In genomic region chr3R:21184373-21185132, dm6 we compare ENCODE assay signal across 1 fruit fly cellular context.
A peak's percentile ranks its signal among the peaks of the same experiment; 100 is the strongest.
TF ChIP-seq lines count a peak whose summit lies in the region.

No protein-coding gene starts in this region.

TF ChIP-seq in whole organism, embryonic, 481 proteins besides CTCF, POLR2A, EP300 and RAD21 (continued from another document and continues in another):
- 0 out of 3 replicates have a peak, but pooled peaks have one; percentile 43 for TF ChIP-seq sr (GFP tag; IDR thresholded peaks at IDR 0.05; lab: Robert Waterston, UW)
- peak; percentile 83 for TF ChIP-seq MTF-1 (GFP tag; optimal IDR thresholded peaks at IDR 0.05; lab: Kevin White, UChicago; ENCODE audit: borderline replicate concordance)
- TF ChIP-seq ab (GFP tag; optimal IDR thresholded peaks at IDR 0.05; lab: Kevin White, UChicago) = peak; percentile 24
- peak; percentile 64 for TF ChIP-seq CG10543 (GFP tag; optimal IDR thresholded peaks at IDR 0.05; lab: Kevin White, UChicago)
- TF ChIP-seq z (GFP tag; IDR thresholded peaks at IDR 0.05; lab: Robert Waterston, UW) = no peak
- peak; percentile 71 for TF ChIP-seq CG15269 (tag; optimal IDR thresholded peaks at IDR 0.05; lab: Kevin White, UChicago)
- peak; percentile 41; the same call in 1 of the 2 replicates for TF ChIP-seq CG13287 (GFP tag; IDR thresholded peaks at IDR 0.05; lab: Robert Waterston, UW; ENCODE audit: partially characterized antibody)
- TF ChIP-seq CrebB (tag; optimal IDR thresholded peaks at IDR 0.05; lab: Kevin White, UChicago) = peak; percentile 51
- TF ChIP-seq chm (GFP tag; IDR thresholded peaks at IDR 0.05; lab: Robert Waterston, UW) = peak; percentile 81
- TF ChIP-seq pnt (GFP tag; optimal IDR thresholded peaks at IDR 0.05; lab: Kevin White, UChicago) = peak; percentile 43
- TF ChIP-seq Ets65A (GFP tag; lab: Kevin White, UChicago) = peak; percentile 98
- TF ChIP-seq CG11093 (GFP tag; IDR thresholded peaks at IDR 0.05; lab: Robert Waterston, UW) = no peak
- no peak for TF ChIP-seq Tbp (GFP tag; optimal IDR thresholded peaks at IDR 0.05; lab: Kevin White, UChicago)
- TF ChIP-seq seq (GFP tag; IDR thresholded peaks at IDR 0.05; lab: Robert Waterston, UW) = peak; percentile 50; the same call in 1 of the 2 replicates
- TF ChIP-seq CG18476 (GFP tag; optimal IDR thresholded peaks at IDR 0.05; lab: Kevin White, UChicago) = peak; percentile 38
- TF ChIP-seq CG34224 (GFP tag; IDR thresholded peaks at IDR 0.05; lab: Robert Waterston, UW; ENCODE audit: partially characterized antibody) = no peak
- no peak; the same call in 1 of the 2 replicates for TF ChIP-seq ap (GFP tag; IDR thresholded peaks at IDR 0.05; lab: Robert Waterston, UW)
- TF ChIP-seq CG4854 (GFP tag; optimal IDR thresholded peaks at IDR 0.05; lab: Kevin White, UChicago) = peak; percentile 85
- peak; percentile 69 for TF ChIP-seq bab2 (GFP tag; optimal IDR thresholded peaks at IDR 0.05; lab: Kevin White, UChicago)
- peak; percentile 66 for TF ChIP-seq dm (GFP tag; optimal IDR thresholded peaks at IDR 0.05; lab: Kevin White, UChicago)
- no peak; the same call in 1 of the 2 replicates for TF ChIP-seq CG6272 (GFP tag; IDR thresholded peaks at IDR 0.05; lab: Robert Waterston, UW)
- TF ChIP-seq tna (GFP tag; IDR thresholded peaks at IDR 0.05; lab: Robert Waterston, UW; ENCODE audit: partially characterized antibody) = no peak
- TF ChIP-seq schlank (tag; optimal IDR thresholded peaks at IDR 0.05; lab: Kevin White, UChicago) = no peak
- TF ChIP-seq otp (GFP tag; IDR thresholded peaks at IDR 0.05; lab: Robert Waterston, UW) = peak; percentile 55; the same call in 1 of the 3 replicates
- TF ChIP-seq lov (optimal IDR thresholded peaks at IDR 0.05; lab: Kevin White, UChicago) = no peak
- no peak for TF ChIP-seq lov (GFP tag; IDR thresholded peaks at IDR 0.05; lab: Robert Waterston, UW)
- TF ChIP-seq Antp (GFP tag; optimal IDR thresholded peaks at IDR 0.05; lab: Kevin White, UChicago) = peak; percentile 72
- TF ChIP-seq Opbp (GFP tag; IDR thresholded peaks at IDR 0.05; lab: Robert Waterston, UW; ENCODE audit: partially characterized antibody) = peak; percentile 59; the same call in 1 of the 3 replicates
- peak; percentile 74 for TF ChIP-seq pb (GFP tag; optimal IDR thresholded peaks at IDR 0.05; lab: Kevin White, UChicago)
- peak; percentile 72 for TF ChIP-seq CG1233 (GFP tag; optimal IDR thresholded peaks at IDR 0.05; lab: Kevin White, UChicago)
- TF ChIP-seq D19B (GFP tag; optimal IDR thresholded peaks at IDR 0.05; lab: Kevin White, UChicago) = peak; percentile 36
- peak; percentile 53 for TF ChIP-seq CG12236 (GFP tag; optimal IDR thresholded peaks at IDR 0.05; lab: Kevin White, UChicago)
- TF ChIP-seq CG14710 (tag; optimal IDR thresholded peaks at IDR 0.05; lab: Kevin White, UChicago) = peak; percentile 55
- 0 out of 2 replicates have a peak, but pooled peaks have one; percentile 46 for TF ChIP-seq ro (GFP tag; IDR thresholded peaks at IDR 0.05; lab: Robert Waterston, UW)
- TF ChIP-seq CG17912 (GFP tag; optimal IDR thresholded peaks at IDR 0.05; lab: Kevin White, UChicago) = peak; percentile 81
- 0 out of 3 replicates have a peak, but pooled peaks have one; percentile 29 for TF ChIP-seq CG6791 (GFP tag; IDR thresholded peaks at IDR 0.05; lab: Robert Waterston, UW; ENCODE audit: partially characterized antibody)
- peak; percentile 44 for TF ChIP-seq Ada2b (GFP tag; IDR thresholded peaks at IDR 0.05; lab: Robert Waterston, UW)
- TF ChIP-seq dimm (GFP tag; IDR thresholded peaks at IDR 0.05; lab: Robert Waterston, UW) = no peak
- TF ChIP-seq nom (GFP tag; optimal IDR thresholded peaks at IDR 0.05; lab: Kevin White, UChicago) = no peak
- TF ChIP-seq CG18619 (GFP tag; optimal IDR thresholded peaks at IDR 0.05; lab: Kevin White, UChicago) = peak; percentile 81
- peak; percentile 80 for TF ChIP-seq CoRest (tag; optimal IDR thresholded peaks at IDR 0.05; lab: Kevin White, UChicago)
- peak; percentile 39 for TF ChIP-seq CG17568 (GFP tag; optimal IDR thresholded peaks at IDR 0.05; lab: Kevin White, UChicago)
- no peak for TF ChIP-seq abd-A (tag; optimal IDR thresholded peaks at IDR 0.05; lab: Kevin White, UChicago)
- peak; percentile 1 for TF ChIP-seq gfzf (GFP tag; optimal IDR thresholded peaks at IDR 0.05; lab: Kevin White, UChicago)
- peak; percentile 57 for TF ChIP-seq dmrt11E (tag; optimal IDR thresholded peaks at IDR 0.05; lab: Kevin White, UChicago)
- TF ChIP-seq p53 (GFP tag; optimal IDR thresholded peaks at IDR 0.05; lab: Kevin White, UChicago) = peak; percentile 66
- TF ChIP-seq jumu (GFP tag; optimal IDR thresholded peaks at IDR 0.05; lab: Kevin White, UChicago) = peak; percentile 61
- TF ChIP-seq usp (GFP tag; optimal IDR thresholded peaks at IDR 0.05; lab: Kevin White, UChicago) = no peak
- peak; percentile 61 for TF ChIP-seq CG13296 (GFP tag; optimal IDR thresholded peaks at IDR 0.05; lab: Kevin White, UChicago)
- peak; percentile 33 for TF ChIP-seq sima (GFP tag; optimal IDR thresholded peaks at IDR 0.05; lab: Kevin White, UChicago)
- 0 out of 4 replicates have a peak, but pooled peaks have one; percentile 24 for TF ChIP-seq chinmo (GFP tag; IDR thresholded peaks at IDR 0.05; lab: Robert Waterston, UW; ENCODE audit: partially characterized antibody)
- no peak for TF ChIP-seq gce (GFP tag; IDR thresholded peaks at IDR 0.05; lab: Robert Waterston, UW)
- 0 out of 2 replicates have a peak, but pooled peaks have one; percentile 21 for TF ChIP-seq CG17612 (GFP tag; IDR thresholded peaks at IDR 0.05; lab: Robert Waterston, UW)
- TF ChIP-seq crp (GFP tag; optimal IDR thresholded peaks at IDR 0.05; lab: Kevin White, UChicago) = peak in 1 of 2 experiments; percentile 34
- TF ChIP-seq Spps (tag; optimal IDR thresholded peaks at IDR 0.05; lab: Kevin White, UChicago) = no peak
- TF ChIP-seq ftz-f1 (GFP tag; optimal IDR thresholded peaks at IDR 0.05; lab: Kevin White, UChicago) = peak; percentile 33
- TF ChIP-seq CG10462 (GFP tag; optimal IDR thresholded peaks at IDR 0.05; lab: Kevin White, UChicago) = no peak
- TF ChIP-seq danr (GFP tag; IDR thresholded peaks at IDR 0.05; lab: Robert Waterston, UW) = 0 out of 2 replicates have a peak, but pooled peaks have one; percentile 41
- peak; percentile 52; the same call in 1 of the 2 replicates for TF ChIP-seq sens-2 (GFP tag; IDR thresholded peaks at IDR 0.05; lab: Robert Waterston, UW)
- TF ChIP-seq slou (GFP tag; optimal IDR thresholded peaks at IDR 0.05; lab: Kevin White, UChicago) = peak; percentile 8
- TF ChIP-seq sna (GFP tag; IDR thresholded peaks at IDR 0.05; lab: Robert Waterston, UW; ENCODE audit: partially characterized antibody) = no peak
- TF ChIP-seq CG6654 (GFP tag; optimal IDR thresholded peaks at IDR 0.05; lab: Kevin White, UChicago) = peak; percentile 47
- peak; percentile 83 for TF ChIP-seq CG34376 (GFP tag; optimal IDR thresholded peaks at IDR 0.05; lab: Kevin White, UChicago)
- TF ChIP-seq CG3065 (GFP tag; optimal IDR thresholded peaks at IDR 0.05; lab: Kevin White, UChicago) = peak; percentile 80
- TF ChIP-seq row (GFP tag; IDR thresholded peaks at IDR 0.05; lab: Robert Waterston, UW) = peak; percentile 35; the same call in 1 of the 3 replicates
- peak in 1 of 2 experiments; percentile 68 for TF ChIP-seq insv (GFP tag; optimal IDR thresholded peaks at IDR 0.05; lab: Kevin White, UChicago)
- peak; percentile 80 for TF ChIP-seq B-H2 (GFP tag; optimal IDR thresholded peaks at IDR 0.05; lab: Kevin White, UChicago)
- TF ChIP-seq chn (GFP tag; optimal IDR thresholded peaks at IDR 0.05; lab: Kevin White, UChicago) = peak; percentile 89
- no peak for TF ChIP-seq cwo (GFP tag; optimal IDR thresholded peaks at IDR 0.05; lab: Kevin White, UChicago)
- TF ChIP-seq wor (GFP tag; IDR thresholded peaks at IDR 0.05; lab: Robert Waterston, UW) = no peak; the same call in 1 of the 2 replicates
- TF ChIP-seq dan (GFP tag; IDR thresholded peaks at IDR 0.05; lab: Robert Waterston, UW) = no peak
- TF ChIP-seq Pdp1 (GFP tag; optimal IDR thresholded peaks at IDR 0.05; lab: Kevin White, UChicago) = peak; percentile 68 to 71
- no peak for TF ChIP-seq Sin3A (optimal IDR thresholded peaks at IDR 0.05; lab: Kevin White, UChicago)
- TF ChIP-seq CG10565 (GFP tag; optimal IDR thresholded peaks at IDR 0.05; lab: Kevin White, UChicago) = peak; percentile 64
- peak; percentile 0 for TF ChIP-seq CG6813 (GFP tag; optimal IDR thresholded peaks at IDR 0.05; lab: Kevin White, UChicago)
- TF ChIP-seq CG14050 (GFP tag; IDR thresholded peaks at IDR 0.05; lab: Robert Waterston, UW) = peak; percentile 50; the same call in 2 of the 3 replicates
- peak; percentile 58 for TF ChIP-seq tx (GFP tag; optimal IDR thresholded peaks at IDR 0.05; lab: Kevin White, UChicago)
- TF ChIP-seq CG15601 (tag; optimal IDR thresholded peaks at IDR 0.05; lab: Kevin White, UChicago) = peak; percentile 71
- TF ChIP-seq CG9609 (GFP tag; optimal IDR thresholded peaks at IDR 0.05; lab: Kevin White, UChicago) = peak; percentile 81
- peak; percentile 88 for TF ChIP-seq Mad (GFP tag; optimal IDR thresholded peaks at IDR 0.05; lab: Kevin White, UChicago)
- TF ChIP-seq CG14965 (GFP tag; optimal IDR thresholded peaks at IDR 0.05; lab: Kevin White, UChicago; ENCODE audit: borderline replicate concordance) = peak; percentile 100
- TF ChIP-seq Poxn (GFP tag; IDR thresholded peaks at IDR 0.05; lab: Robert Waterston, UW) = no peak
- 0 out of 2 replicates have a peak, but pooled peaks have one; percentile 27 for TF ChIP-seq dati (GFP tag; IDR thresholded peaks at IDR 0.05; lab: Robert Waterston, UW)
- peak; percentile 79 for TF ChIP-seq CG10431 (GFP tag; optimal IDR thresholded peaks at IDR 0.05; lab: Kevin White, UChicago)
- no peak for TF ChIP-seq CG4360 (GFP tag; IDR thresholded peaks at IDR 0.05; lab: Robert Waterston, UW)
- peak; percentile 69 for TF ChIP-seq CG8765 (GFP tag; IDR thresholded peaks at IDR 0.05; lab: Robert Waterston, UW)
- peak; percentile 89 for TF ChIP-seq ci (GFP tag; IDR thresholded peaks at IDR 0.05; lab: Robert Waterston, UW)
- TF ChIP-seq ERR (GFP tag; optimal IDR thresholded peaks at IDR 0.05; lab: Kevin White, UChicago) = peak; percentile 37
- TF ChIP-seq Dip3 (GFP tag; optimal IDR thresholded peaks at IDR 0.05; lab: Kevin White, UChicago) = peak; percentile 63
- TF ChIP-seq yki (optimal IDR thresholded peaks at IDR 0.05; lab: Kevin White, UChicago) = no peak
- TF ChIP-seq pum (GFP tag; optimal IDR thresholded peaks at IDR 0.05; lab: Kevin White, UChicago) = peak; percentile 72
- 0 out of 2 replicates have a peak, but pooled peaks have one; percentile 45 for TF ChIP-seq gt (GFP tag; IDR thresholded peaks at IDR 0.05; lab: Robert Waterston, UW)
- peak; percentile 23 for TF ChIP-seq pfk (GFP tag; optimal IDR thresholded peaks at IDR 0.05; lab: Kevin White, UChicago)
- TF ChIP-seq Bteb2 (GFP tag; optimal IDR thresholded peaks at IDR 0.05; lab: Kevin White, UChicago) = peak; percentile 59
- peak; percentile 52 for TF ChIP-seq CG7928 (GFP tag; optimal IDR thresholded peaks at IDR 0.05; lab: Kevin White, UChicago)
- peak; percentile 54 for TF ChIP-seq CG1792 (GFP tag; optimal IDR thresholded peaks at IDR 0.05; lab: Kevin White, UChicago)
- peak in 1 of 2 experiments; percentile 93 for TF ChIP-seq Eip74EF (GFP tag; optimal IDR thresholded peaks at IDR 0.05; lab: Kevin White, UChicago)
- peak; percentile 66 for TF ChIP-seq ara (GFP tag; IDR thresholded peaks at IDR 0.05; lab: Robert Waterston, UW)
- no peak for TF ChIP-seq CG1832 (GFP tag; optimal IDR thresholded peaks at IDR 0.05; lab: Kevin White, UChicago)
- TF ChIP-seq CG11696 (GFP tag; IDR thresholded peaks at IDR 0.05; lab: Robert Waterston, UW) = 0 out of 2 replicates have a peak, but pooled peaks have one; percentile 22
- no peak for TF ChIP-seq cad (GFP tag; optimal IDR thresholded peaks at IDR 0.05; lab: Kevin White, UChicago)
- no peak for TF ChIP-seq lbe (GFP tag; optimal IDR thresholded peaks at IDR 0.05; lab: Kevin White, UChicago)
- TF ChIP-seq Doc3 (GFP tag; IDR thresholded peaks at IDR 0.05; lab: Robert Waterston, UW; ENCODE audit: partially characterized antibody) = no peak
- TF ChIP-seq H15 (GFP tag; IDR thresholded peaks at IDR 0.05; lab: Robert Waterston, UW) = peak; percentile 73
- peak; percentile 60 for TF ChIP-seq CG1602 (GFP tag; optimal IDR thresholded peaks at IDR 0.05; lab: Kevin White, UChicago)
- TF ChIP-seq CG17328 (GFP tag; IDR thresholded peaks at IDR 0.05; lab: Robert Waterston, UW) = peak; percentile 75
- TF ChIP-seq C15 (GFP tag; IDR thresholded peaks at IDR 0.05; lab: Robert Waterston, UW) = 0 out of 3 replicates have a peak, but pooled peaks have one; percentile 30
- TF ChIP-seq Hr39 (optimal IDR thresholded peaks at IDR 0.05; lab: Kevin White, UChicago) = no peak
- TF ChIP-seq Sry-δ (GFP tag; optimal IDR thresholded peaks at IDR 0.05; lab: Kevin White, UChicago) = peak; percentile 27
- TF ChIP-seq Hand (GFP tag; optimal IDR thresholded peaks at IDR 0.05; lab: Kevin White, UChicago) = no peak
- TF ChIP-seq CG30020 (tag; optimal IDR thresholded peaks at IDR 0.05; lab: Kevin White, UChicago) = no peak
- peak; percentile 28 for TF ChIP-seq CG8281 (tag; optimal IDR thresholded peaks at IDR 0.05; lab: Kevin White, UChicago)
- TF ChIP-seq CG8478 (optimal IDR thresholded peaks at IDR 0.05; lab: Kevin White, UChicago) = no peak
- peak; percentile 72 for TF ChIP-seq CG2712 (tag; optimal IDR thresholded peaks at IDR 0.05; lab: Kevin White, UChicago)
- TF ChIP-seq fd64A (GFP tag; optimal IDR thresholded peaks at IDR 0.05; lab: Kevin White, UChicago) = peak; percentile 33
- peak; percentile 74 for TF ChIP-seq Sox102F (GFP tag; optimal IDR thresholded peaks at IDR 0.05; lab: Kevin White, UChicago)
- peak; percentile 80 for TF ChIP-seq CG8089 (GFP tag; optimal IDR thresholded peaks at IDR 0.05; lab: Kevin White, UChicago)
- peak; percentile 60 for TF ChIP-seq ATbp (GFP tag; optimal IDR thresholded peaks at IDR 0.05; lab: Kevin White, UChicago)
- TF ChIP-seq CG8944 (GFP tag; optimal IDR thresholded peaks at IDR 0.05; lab: Kevin White, UChicago) = peak; percentile 76
- no peak for TF ChIP-seq pan (optimal IDR thresholded peaks at IDR 0.05; lab: Kevin White, UChicago)
- TF ChIP-seq pan (GFP tag; optimal IDR thresholded peaks at IDR 0.05 in 1 of 2, IDR thresholded peaks at IDR 0.05 in 1 of 2) = peak in 1 of 2 experiments; percentile 81
- peak; percentile 66; the same call in 1 of the 2 replicates for TF ChIP-seq CG7372 (GFP tag; IDR thresholded peaks at IDR 0.05; lab: Robert Waterston, UW)
- TF ChIP-seq CG17359 (tag; optimal IDR thresholded peaks at IDR 0.05; lab: Kevin White, UChicago) = peak; percentile 67
- peak; percentile 33 for TF ChIP-seq tio (GFP tag; optimal IDR thresholded peaks at IDR 0.05; lab: Kevin White, UChicago)
- 0 out of 2 replicates have a peak, but pooled peaks have one; percentile 43 for TF ChIP-seq Nf-YA (GFP tag; IDR thresholded peaks at IDR 0.05; lab: Robert Waterston, UW)
- TF ChIP-seq CG2678 (tag; optimal IDR thresholded peaks at IDR 0.05; lab: Kevin White, UChicago) = peak; percentile 55
